Fruit fly (Drosophila melanogaster) S2 (cell line): Measurements from ENCODE around the gene drpr.

ENCODE experiments used
- CG8478 ChIP-seq: fragments of >200 bp; optimal IDR thresholded peaks from 2 replicates; lab custom pipeline; 2018
- CTCF ChIP-seq, 2 experiments: fragments of >200 bp; optimal IDR thresholded peaks; 2 replicates each; lab custom pipeline; 2018

dm6 chr3L:1777249-1777648 lies 46.3 kb upstream of the drpr start, which contains the start of the genes CG2021 and mRpL46:
- TF ChIP-seq CTCF (optimal IDR thresholded peaks at IDR 0.05; lab: Kevin White, UChicago) (no peak), CG8478 (lab: Kevin White, UChicago) (no peak)
